Fruit fly (Drosophila melanogaster): Measurements from ENCODE around the gene CG7011.

Gene CG7011

dm6 chr3L:15125077-15125652 is 38.3 kb downstream of the CG7011 start, which contains the start of gene CG16959:
Gene CG16959, minus strand, starts transcription at chr3L:15125321.
- peak; percentile 41 for TF ChIP-seq CG1621 (tag; optimal IDR thresholded peaks at IDR 0.05)
- TF ChIP-seq Smox (GFP tag; optimal IDR thresholded peaks at IDR 0.05): no peak
- TF ChIP-seq CG6854 (GFP tag; optimal IDR thresholded peaks at IDR 0.05): peak; percentile 80
- peak; percentile 29 for TF ChIP-seq dsx (GFP tag; optimal IDR thresholded peaks at IDR 0.05; ENCODE audit: poor library complexity, severe bottlenecking)
- TF ChIP-seq CG3919 (GFP tag; optimal IDR thresholded peaks at IDR 0.05): no peak
- TF ChIP-seq CG8119 (GFP tag; IDR thresholded peaks at IDR 0.05): 0 out of 3 replicates have a peak, but pooled peaks have one; percentile 19
- TF ChIP-seq ss (GFP tag; optimal IDR thresholded peaks at IDR 0.05): no peak
- no peak for TF ChIP-seq topi (GFP tag; optimal IDR thresholded peaks at IDR 0.05)
- no peak for TF ChIP-seq Blimp-1 (GFP tag; optimal IDR thresholded peaks at IDR 0.05)
- no peak for TF ChIP-seq CG7368 (GFP tag; optimal IDR thresholded peaks at IDR 0.05)

- no peak for TF ChIP-seq Met (GFP tag; optimal IDR thresholded peaks at IDR 0.05)
- TF ChIP-seq CG6792 (GFP tag; optimal IDR thresholded peaks at IDR 0.05): no peak
- no peak for TF ChIP-seq Ets21C (GFP tag; optimal IDR thresholded peaks at IDR 0.05)
- TF ChIP-seq CG10669 (GFP tag; optimal IDR thresholded peaks at IDR 0.05): no peak
- TF ChIP-seq Hr39 (GFP tag; optimal IDR thresholded peaks at IDR 0.05): no peak
- TF ChIP-seq CG8632 (GFP tag; optimal IDR thresholded peaks at IDR 0.05): no peak
- TF ChIP-seq CG16779 (tag; optimal IDR thresholded peaks at IDR 0.05): no peak
- TF ChIP-seq ss (GFP tag; optimal IDR thresholded peaks at IDR 0.05): peak in 1 of 2 experiments; percentile 69
- peak; percentile 72 for TF ChIP-seq Eip78C (GFP tag)
- TF ChIP-seq CG7368 (GFP tag; optimal IDR thresholded peaks at IDR 0.05): no peak
- no peak for TF ChIP-seq CG11902 (GFP tag; optimal IDR thresholded peaks at IDR 0.05)
- no peak for TF ChIP-seq CG4318 (GFP tag; optimal IDR thresholded peaks at IDR 0.05)
- TF ChIP-seq pdm3 (GFP tag; optimal IDR thresholded peaks at IDR 0.05): no peak
- TF ChIP-seq CG6854 (GFP tag; optimal IDR thresholded peaks at IDR 0.05): no peak
- TF ChIP-seq salr (GFP tag; optimal IDR thresholded peaks at IDR 0.05): no peak
- no peak for TF ChIP-seq Sox14 (GFP tag; optimal IDR thresholded peaks at IDR 0.05)
- no peak for TF ChIP-seq CG15336 (GFP tag; IDR thresholded peaks at IDR 0.05)
- no peak for TF ChIP-seq achi (GFP tag; optimal IDR thresholded peaks at IDR 0.05)
- TF ChIP-seq Ets96B (tag; optimal IDR thresholded peaks at IDR 0.05): no peak
- no peak for TF ChIP-seq net (GFP tag; optimal IDR thresholded peaks at IDR 0.05)
- TF ChIP-seq CG32006 (GFP tag; optimal IDR thresholded peaks at IDR 0.05): no peak
- no peak for TF ChIP-seq spab (GFP tag; optimal IDR thresholded peaks at IDR 0.05)
- no peak for TF ChIP-seq topi (GFP tag; optimal IDR thresholded peaks at IDR 0.05)
- TF ChIP-seq CG11294 (GFP tag; IDR thresholded peaks at IDR 0.05): no peak
- TF ChIP-seq fd59A (GFP tag; optimal IDR thresholded peaks at IDR 0.05): no peak
- TF ChIP-seq CG1621 (tag; optimal IDR thresholded peaks at IDR 0.05): peak; percentile 25
- no peak for TF ChIP-seq CG6276 (GFP tag; optimal IDR thresholded peaks at IDR 0.05)
These were observed 39.7 kb downstream of the CG7011 start for dm6 chr3L:15123736-15124135.

dm6 chr3L:15121272-15121671 is 42.2 kb downstream of the CG7011 start, which contains the start of gene CG32847:
Gene CG32847, plus strand, starts transcription at chr3L:15121572.
- TF ChIP-seq CG11762 (GFP tag; optimal IDR thresholded peaks at IDR 0.05; ENCODE audit: insufficient read depth) (no peak), CG6276 (GFP tag; optimal IDR thresholded peaks at IDR 0.05) (no peak), fkh (GFP tag; optimal IDR thresholded peaks at IDR 0.05) (no peak), CG6808 (GFP tag; optimal IDR thresholded peaks at IDR 0.05) (no peak)

dm6 chr3L:15116536-15116935 is 46.9 kb downstream of the CG7011 start, which contains the start of gene Cep135:
Gene Cep135, plus strand, starts transcription at chr3L:15116737.
- TF ChIP-seq Eip78C (GFP tag): peak; percentile 30
- no peak for TF ChIP-seq Eip93F (GFP tag; optimal IDR thresholded peaks at IDR 0.05)
- peak; percentile 10 for TF ChIP-seq esn (GFP tag; optimal IDR thresholded peaks at IDR 0.05)
